Fruit fly (Drosophila melanogaster) whole organism, embryonic: ENCODE results near the gene CG15418.
A peak's percentile ranks its signal among the peaks of the same experiment; 100 is the strongest.

Experiments used
- Antp ChIP-seq: fragments of 200-800 bp; sonication (Bioruptor generic); optimal IDR thresholded peaks from 3 replicates; lab custom pipeline; 2016; ENCODE audit warnings: missing biosample characterization, missing genetic modification characterization
- Blimp-1 ChIP-seq: fragments of 200-800 bp; sonication (Bioruptor generic); optimal IDR thresholded peaks from 3 replicates; lab custom pipeline; 2018; ENCODE audit warnings: missing biosample characterization, missing genetic modification characterization, mild to moderate bottlenecking, moderate library complexity, missing genetic modification reagents
- CG10209 ChIP-seq: fragments of 200-800 bp; sonication (Bioruptor generic); optimal IDR thresholded peaks from 3 replicates; lab custom pipeline; 2017; ENCODE audit warnings: missing biosample characterization, mild to moderate bottlenecking, missing genetic modification characterization, missing genetic modification reagents
- CG10462 ChIP-seq: fragments of 200-800 bp; sonication (Bioruptor generic); optimal IDR thresholded peaks from 2 replicates; lab custom pipeline; 2016; ENCODE audit warnings: missing biosample characterization, missing genetic modification characterization
- CG10565 ChIP-seq: fragments of 200-800 bp; sonication (Bioruptor generic); optimal IDR thresholded peaks from 3 replicates; lab custom pipeline; 2016; ENCODE audit warnings: missing biosample characterization, mild to moderate bottlenecking, missing genetic modification characterization
- CG10979 ChIP-seq: fragments of 200-800 bp; sonication (Bioruptor generic); optimal IDR thresholded peaks from 2 replicates; lab custom pipeline; 2018; ENCODE audit warnings: missing biosample characterization, mild to moderate bottlenecking, missing genetic modification characterization, moderate library complexity
- CG12071 ChIP-seq: fragments of 200-800 bp; sonication (Bioruptor generic); optimal IDR thresholded peaks from 3 replicates; lab custom pipeline; 2018; ENCODE audit warnings: missing biosample characterization, mild to moderate bottlenecking, missing genetic modification characterization
- CG12942 ChIP-seq: fragments of 200-800 bp; sonication (Bioruptor generic); optimal IDR thresholded peaks from 3 replicates; lab custom pipeline; 2016; ENCODE audit warnings: missing biosample characterization, missing genetic modification characterization
- CG13296 ChIP-seq: fragments of 200-800 bp; sonication (Bioruptor generic); optimal IDR thresholded peaks from 3 replicates; lab custom pipeline; 2018; ENCODE audit warnings: missing biosample characterization, mild to moderate bottlenecking, missing genetic modification characterization
- CG13775 ChIP-seq: fragments of 200-800 bp; sonication (Bioruptor generic); optimal IDR thresholded peaks from 3 replicates; lab custom pipeline; 2017; ENCODE audit warnings: missing biosample characterization, mild to moderate bottlenecking, missing genetic modification characterization
- CG13894 ChIP-seq: fragments of 200-800 bp; sonication (Bioruptor generic); optimal IDR thresholded peaks from 3 replicates; lab custom pipeline; 2018; ENCODE audit warnings: missing biosample characterization, mild to moderate bottlenecking, missing genetic modification characterization, moderate library complexity
- CG15479 ChIP-seq: fragments of 200-800 bp; sonication (Bioruptor generic); optimal IDR thresholded peaks from 3 replicates; lab custom pipeline; 2019; ENCODE audit warnings: missing biosample characterization, mild to moderate bottlenecking, missing genetic modification characterization, moderate library complexity
- CG17568 ChIP-seq: fragments of 200-800 bp; sonication (Bioruptor generic); optimal IDR thresholded peaks from 2 replicates; lab custom pipeline; 2018; ENCODE audit warnings: missing biosample characterization, mild to moderate bottlenecking, missing genetic modification characterization, moderate library complexity
- CG18262 ChIP-seq: fragments of 200-800 bp; optimal IDR thresholded peaks from 3 replicates; lab custom pipeline; 2019; ENCODE audit warnings: missing biosample characterization, mild to moderate bottlenecking, missing genetic modification characterization, moderate library complexity
- CG32767 ChIP-seq: fragments of 200-800 bp; sonication (Bioruptor generic); IDR thresholded peaks from 2 replicates; pipeline ENCODE4 v1.3.6; 2022; ENCODE audit warnings: missing biosample characterization, missing genetic modification characterization
- CG33557 ChIP-seq: fragments of 200-800 bp; sonication (Bioruptor generic); optimal IDR thresholded peaks from 2 replicates; lab custom pipeline; 2019; ENCODE audit warnings: missing biosample characterization, mild to moderate bottlenecking, missing genetic modification characterization, moderate library complexity
- CG34224 ChIP-seq: fragments of 200-800 bp; sonication (Bioruptor generic); IDR thresholded peaks from 3 replicates; pipeline ENCODE4 v1.3.6; 2022; ENCODE audit warnings: missing biosample characterization, missing genetic modification characterization; ENCODE audit not compliant: partially characterized antibody
- CG4360 ChIP-seq: fragments of 200-800 bp; sonication (Bioruptor generic); IDR thresholded peaks from 2 replicates; pipeline ENCODE4 v1.3.6; 2022; ENCODE audit warnings: missing biosample characterization, missing genetic modification characterization
- CG5180 ChIP-seq: fragments of 200-800 bp; sonication (Bioruptor generic); optimal IDR thresholded peaks from 3 replicates; lab custom pipeline; 2017; ENCODE audit warnings: missing biosample characterization, missing genetic modification characterization, mild to moderate bottlenecking, moderate library complexity, missing genetic modification reagents
- CG7745 ChIP-seq: fragments of 200-800 bp; sonication (Bioruptor generic); optimal IDR thresholded peaks from 2 replicates; lab custom pipeline; 2018; ENCODE audit warnings: missing biosample characterization, mild to moderate bottlenecking, missing genetic modification characterization, moderate library complexity
- CG8281 ChIP-seq: fragments of 200-800 bp; sonication (Bioruptor generic); optimal IDR thresholded peaks from 2 replicates; lab custom pipeline; 2018; ENCODE audit warnings: missing biosample characterization, mild to moderate bottlenecking, missing genetic modification characterization, moderate library complexity
- Dek ChIP-seq: fragments of 200-800 bp; sonication (Bioruptor generic); optimal IDR thresholded peaks from 3 replicates; lab custom pipeline; 2019; ENCODE audit warnings: missing biosample characterization, mild to moderate bottlenecking, missing genetic modification characterization, moderate library complexity
- Dp ChIP-seq: fragments of 200-800 bp; sonication (Bioruptor generic); optimal IDR thresholded peaks from 2 replicates; lab custom pipeline; 2018; ENCODE audit warnings: missing biosample characterization, mild to moderate bottlenecking, missing genetic modification characterization, moderate library complexity
- E2f1 ChIP-seq: fragments of 200-800 bp; sonication (Bioruptor generic); IDR thresholded peaks from 2 replicates; pipeline ENCODE4 v1.3.6; 2022; ENCODE audit warnings: missing biosample characterization, missing genetic modification characterization
- Gug ChIP-seq: fragments of 200-800 bp; sonication (Bioruptor generic); IDR thresholded peaks from 4 replicates; pipeline ENCODE4 v1.3.6; 2022; ENCODE audit warnings: missing biosample characterization, missing genetic modification characterization
- Hmr ChIP-seq: fragments of 200-800 bp; sonication (Bioruptor generic); optimal IDR thresholded peaks from 3 replicates; lab custom pipeline; 2017; ENCODE audit warnings: mild to moderate bottlenecking, missing biosample characterization, missing genetic modification reagents, missing genetic modification characterization
- Hr3 ChIP-seq: fragments of 200-800 bp; sonication (Bioruptor generic); optimal IDR thresholded peaks from 3 replicates; lab custom pipeline; 2016; ENCODE audit warnings: missing biosample characterization, missing genetic modification characterization
- Hr78 ChIP-seq, 2 experiments: fragments of 200-800 bp in 1 of 2; fragments of >200 bp in 1 of 2; sonication (Bioruptor generic) in 1 of 2; optimal IDR thresholded peaks; 2 replicates each; lab custom pipeline; 2017 to 2019; ENCODE audit warnings: missing biosample characterization in 2 of 2, missing genetic modification characterization in 2 of 2, mild to moderate bottlenecking in 1 of 2, moderate library complexity in 1 of 2
- Jarid2 ChIP-seq: fragments of 200-800 bp; sonication (Bioruptor generic); optimal IDR thresholded peaks from 3 replicates; lab custom pipeline; 2017; ENCODE audit warnings: mild to moderate bottlenecking, missing biosample characterization, missing genetic modification reagents, missing genetic modification characterization
- Mad ChIP-seq: fragments of 200-800 bp; sonication (Bioruptor generic); optimal IDR thresholded peaks from 2 replicates; lab custom pipeline; 2016; ENCODE audit warnings: missing biosample characterization, missing genetic modification characterization
- Pdp1 ChIP-seq, 2 experiments: fragments of 200-800 bp; sonication (Bioruptor generic); optimal IDR thresholded peaks; 3 replicates each; lab custom pipeline; 2016; ENCODE audit warnings: missing biosample characterization in 2 of 2, missing genetic modification characterization in 2 of 2, mild to moderate bottlenecking in 1 of 2, moderate library complexity in 1 of 2
- abd-A ChIP-seq: fragments of 200-800 bp; sonication (Bioruptor generic); optimal IDR thresholded peaks from 3 replicates; lab custom pipeline; 2019; ENCODE audit warnings: missing biosample characterization, mild to moderate bottlenecking, missing genetic modification characterization, moderate library complexity
- chn ChIP-seq: fragments of 200-800 bp; sonication (Bioruptor generic); optimal IDR thresholded peaks from 2 replicates; lab custom pipeline; 2016; ENCODE audit warnings: missing biosample characterization, missing genetic modification characterization
- da ChIP-seq: fragments of 200-800 bp; sonication (Bioruptor generic); optimal IDR thresholded peaks from 2 replicates; lab custom pipeline; 2016; ENCODE audit warnings: missing biosample characterization, missing genetic modification characterization
- danr ChIP-seq: fragments of 200-800 bp; sonication (Bioruptor generic); IDR thresholded peaks from 2 replicates; pipeline ENCODE4 v1.3.6; 2022; ENCODE audit warnings: missing biosample characterization, missing genetic modification characterization
- dpn ChIP-seq, 2 experiments: fragments of 200-800 bp; sonication (Bioruptor generic); optimal IDR thresholded peaks; 3 replicates each; lab custom pipeline; 2016; ENCODE audit warnings: missing biosample characterization in 2 of 2, missing genetic modification characterization in 2 of 2
- gsb ChIP-seq: fragments of 200-800 bp; sonication (Bioruptor generic); IDR thresholded peaks from 2 replicates; pipeline ENCODE4 v1.3.6; 2022; ENCODE audit warnings: missing biosample characterization, missing genetic modification characterization
- jumu ChIP-seq: fragments of 200-800 bp; sonication (Bioruptor generic); optimal IDR thresholded peaks from 3 replicates; lab custom pipeline; 2016; ENCODE audit warnings: missing biosample characterization, missing genetic modification characterization
- lov ChIP-seq, 2 experiments: fragments of 200-800 bp in 1 of 2; fragments of >200 bp in 1 of 2; sonication (Bioruptor generic) in 1 of 2; IDR thresholded peaks in 1 of 2; optimal IDR thresholded peaks in 1 of 2; 2 replicates in 1 of 2; 3 replicates in 1 of 2; pipeline versions ENCODE4 v1.3.6 to Lab custom; 2017 to 2022; ENCODE audit warnings: missing biosample characterization in 1 of 2, missing genetic modification characterization in 1 of 2
- nau ChIP-seq: fragments of 200-800 bp; sonication (Bioruptor generic); optimal IDR thresholded peaks from 3 replicates; lab custom pipeline; 2017; ENCODE audit warnings: missing biosample characterization, mild to moderate bottlenecking, missing genetic modification characterization, missing genetic modification reagents
- row ChIP-seq: fragments of 200-800 bp; sonication (Bioruptor generic); IDR thresholded peaks from 3 replicates; pipeline ENCODE4 v1.3.6; 2022; ENCODE audit warnings: missing biosample characterization, missing genetic modification characterization
- sd ChIP-seq: fragments of 200-800 bp; sonication (Bioruptor generic); optimal IDR thresholded peaks from 3 replicates; lab custom pipeline; 2018; ENCODE audit warnings: missing biosample characterization, mild to moderate bottlenecking, missing genetic modification characterization, moderate library complexity
- sim ChIP-seq: fragments of 200-800 bp; sonication (Bioruptor generic); IDR thresholded peaks from 2 replicates; pipeline ENCODE4 v1.3.6; 2022; ENCODE audit warnings: missing biosample characterization, missing genetic modification characterization
- sob ChIP-seq: fragments of 200-800 bp; sonication (Bioruptor generic); IDR thresholded peaks from 2 replicates; pipeline ENCODE4 v1.3.6; 2022; ENCODE audit warnings: missing biosample characterization, missing genetic modification characterization
- trh ChIP-seq: fragments of 200-800 bp; sonication (Bioruptor generic); optimal IDR thresholded peaks from 2 replicates; lab custom pipeline; 2016; ENCODE audit warnings: missing biosample characterization, missing genetic modification characterization
- twi ChIP-seq: fragments of 200-800 bp; optimal IDR thresholded peaks from 2 replicates; lab custom pipeline; 2019; ENCODE audit warnings: missing biosample characterization, mild to moderate bottlenecking, missing genetic modification characterization, moderate library complexity
- vvl ChIP-seq: fragments of 200-800 bp; sonication (Bioruptor generic); IDR thresholded peaks from 2 replicates; pipeline ENCODE4 v1.3.6; 2022; ENCODE audit warnings: missing biosample characterization, missing genetic modification characterization
- yki ChIP-seq: fragments of >200 bp; optimal IDR thresholded peaks from 3 replicates; lab custom pipeline; 2018
- zfh2 ChIP-seq: fragments of 200-800 bp; sonication (Bioruptor generic); optimal IDR thresholded peaks from 2 replicates; lab custom pipeline; 2016; ENCODE audit warnings: missing biosample characterization, missing genetic modification characterization

Gene CG15418

DNA sequence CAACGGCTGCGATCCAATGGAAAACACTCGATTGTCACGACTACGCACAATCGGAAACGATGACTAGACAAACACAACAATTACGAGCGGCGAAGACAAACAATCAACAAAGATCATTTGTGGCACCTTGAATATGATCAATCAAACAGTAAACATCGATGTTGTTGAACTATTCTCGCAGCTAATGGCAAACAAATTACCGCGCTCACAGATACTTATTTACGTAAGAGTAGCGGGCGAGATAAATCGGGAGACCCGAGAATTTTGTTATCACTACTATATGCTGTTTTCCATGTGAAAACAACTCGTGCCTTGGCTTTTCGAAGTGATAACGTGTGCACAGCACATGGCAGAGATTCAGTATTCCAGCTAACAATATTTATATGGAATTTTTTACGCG lies 7.3 kb upstream of the CG15418 start (continued):
- TF ChIP-seq Jarid2 (GFP tag; lab: Kevin White, UChicago) (peak; percentile 67), CG10979 (peak; percentile 72), CG34224 (GFP tag; lab: Robert Waterston, UW) (no peak), CG13894 (tag; lab: Kevin White, UChicago) (peak; percentile 59), Dek (peak; percentile 30), CG12942 (GFP tag; lab: Kevin White, UChicago) (peak; percentile 63), vvl (peak; percentile 80), danr (GFP tag; lab: Robert Waterston, UW) (peak; percentile 7; the same call in 1 of the 2 replicates), CG10209 (GFP tag; lab: Kevin White, UChicago) (peak; percentile 93), Mad (GFP tag; lab: Kevin White, UChicago) (peak; percentile 86), Blimp-1 (peak; percentile 80), E2f1 (GFP tag; lab: Robert Waterston, UW) (peak; percentile 51; the same call in 1 of the 2 replicates), CG10462 (GFP tag; lab: Kevin White, UChicago) (peak; percentile 90), CG8281 (tag; lab: Kevin White, UChicago) (peak; percentile 75), CG12071 (peak; percentile 91), Antp (GFP tag; lab: Kevin White, UChicago) (peak; percentile 28), CG18262 (tag; lab: Kevin White, UChicago) (peak; percentile 80), CG13775 (GFP tag; lab: Kevin White, UChicago) (peak; percentile 3), trh (GFP tag; lab: Kevin White, UChicago) (peak; percentile 87), CG13296 (GFP tag; lab: Kevin White, UChicago) (peak; percentile 88), sd (tag; lab: Kevin White, UChicago) (no peak), Pdp1 (GFP tag; optimal IDR thresholded peaks at IDR 0.05; lab: Kevin White, UChicago) (peak; percentile 46 to 63), da (GFP tag; lab: Kevin White, UChicago) (no peak), CG33557 (GFP tag; lab: Kevin White, UChicago) (peak; percentile 95), gsb (GFP tag; lab: Robert Waterston, UW) (peak; percentile 57), jumu (GFP tag; lab: Kevin White, UChicago) (peak; percentile 80), yki (lab: Kevin White, UChicago) (no peak), twi (tag; lab: Kevin White, UChicago) (peak; percentile 69), nau (GFP tag; lab: Kevin White, UChicago) (peak; percentile 91), Hr3 (GFP tag; lab: Kevin White, UChicago) (peak; percentile 25), dpn (GFP tag; optimal IDR thresholded peaks at IDR 0.05; lab: Kevin White, UChicago) (peak; percentile 8 to 68), Dp (no peak), CG15479 (GFP tag; lab: Kevin White, UChicago) (peak; percentile 60), CG17568 (GFP tag; lab: Kevin White, UChicago) (peak; percentile 78), CG10565 (GFP tag; lab: Kevin White, UChicago) (no peak), sim (peak; percentile 86), Hmr (GFP tag; lab: Kevin White, UChicago) (peak; percentile 92), zfh2 (GFP tag; lab: Kevin White, UChicago) (no peak), CG32767 (0 out of 2 replicates have a peak, but pooled peaks have one; percentile 21), Hr78 (GFP tag; optimal IDR thresholded peaks at IDR 0.05; lab: Kevin White, UChicago) (no peak), CG5180 (GFP tag; lab: Kevin White, UChicago) (peak; percentile 80), lov (optimal IDR thresholded peaks at IDR 0.05; lab: Kevin White, UChicago) (no peak), lov (GFP tag; IDR thresholded peaks at IDR 0.05; lab: Robert Waterston, UW) (peak; percentile 75; the same call in 2 of the 3 replicates), chn (GFP tag; lab: Kevin White, UChicago) (peak; percentile 77), sob (GFP tag; lab: Robert Waterston, UW) (peak; percentile 89), CG7745 (tag; lab: Kevin White, UChicago) (peak; percentile 66), row (GFP tag; lab: Robert Waterston, UW) (peak; percentile 25; the same call in 1 of the 3 replicates), abd-A (tag; lab: Kevin White, UChicago) (peak; percentile 62), CG4360 (GFP tag; lab: Robert Waterston, UW) (peak; percentile 66), Gug (no peak)
